Worm (Caenorhabditis elegans): ENCODE measurements around the gene cct-2.

- no peak for TF ChIP-seq unc-39 (tag; optimal IDR thresholded peaks at IDR 0.05)
- no peak for TF ChIP-seq zag-1 (tag; optimal IDR thresholded peaks at IDR 0.05)
- no peak for TF ChIP-seq aly-2 (tag; optimal IDR thresholded peaks at IDR 0.05)
- no peak for TF ChIP-seq nhr-10 (tag; optimal IDR thresholded peaks at IDR 0.05)
- TF ChIP-seq ZK546.5 (tag; optimal IDR thresholded peaks at IDR 0.05) = no peak
- no peak for TF ChIP-seq mdl-1 (tag; optimal IDR thresholded peaks at IDR 0.05)
These were observed 44.0 kb upstream of the cct-2 start, which contains the start of gene rha-1 for ce11 chrII:8883559-8883958.

All from whole organism, L2 larva.